Worm (Caenorhabditis elegans) whole organism, midembryonic: ENCODE results near the gene F22H10.6.

Source experiments
- cog-1 ChIP-seq: sonication (generic microtip); optimal IDR thresholded peaks from 2 replicates; lab custom pipeline; 2016; ENCODE audit warnings: missing genetic modification characterization, missing compliant biosample characterization
- flt-1 ChIP-seq: fragments of 200-800 bp; sonication (Bioruptor generic); IDR thresholded peaks from 2 replicates; pipeline ENCODE4 v1.3.6; 2022; ENCODE audit warnings: missing genetic modification characterization, missing compliant biosample characterization
- klf-2 ChIP-seq: fragments of 200-800 bp; sonication (Bioruptor generic); conservative IDR thresholded peaks from 2 replicates; pipeline ENCODE4 v1.3.6; 2022; ENCODE audit warnings: missing genetic modification reagents, missing genetic modification characterization, missing compliant biosample characterization
- med-1 ChIP-seq: sonication (generic microtip); optimal IDR thresholded peaks from 2 replicates; lab custom pipeline; 2017; ENCODE audit warnings: missing genetic modification characterization, mild to moderate bottlenecking, missing compliant biosample characterization, antibody characterized with exemption, missing genetic modification reagents; ENCODE audit not compliant: insufficient read depth
- ztf-23 ChIP-seq: fragments of 200-800 bp; sonication (Bioruptor generic); IDR thresholded peaks from 2 replicates; pipeline ENCODE4 v1.3.6; 2022; ENCODE audit warnings: missing genetic modification reagents, missing genetic modification characterization, missing compliant biosample characterization
- ztf-29 ChIP-seq: fragments of 200-800 bp; sonication (Bioruptor generic); IDR thresholded peaks from 2 replicates; pipeline ENCODE4 v1.3.6; 2022; ENCODE audit warnings: missing genetic modification reagents, missing genetic modification characterization, missing compliant biosample characterization

DNA sequence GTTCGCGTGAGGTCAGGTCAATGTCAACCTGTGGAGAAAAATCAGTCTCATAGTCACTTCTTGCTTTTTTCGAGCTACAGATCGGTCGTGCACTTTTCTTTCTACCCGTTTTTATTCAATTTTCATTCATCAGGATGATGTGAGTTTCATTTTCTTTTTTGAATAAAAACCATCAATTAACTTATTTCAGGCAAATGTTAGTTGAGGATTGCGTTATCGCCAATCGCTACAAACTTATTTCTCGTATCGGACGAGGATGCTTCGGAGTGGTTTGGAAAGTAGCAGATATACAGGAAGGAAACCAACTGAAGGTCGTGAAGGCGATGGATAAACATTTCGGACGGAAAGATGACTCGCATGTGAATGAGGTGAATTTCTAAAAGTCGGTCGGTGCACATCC lies 11.1 kb upstream of the F22H10.6 start, which contains the start of gene F22H10.1:
- TF ChIP-seq flt-1 (GFP tag; lab: Robert Waterston, UW) = no peak
- TF ChIP-seq cog-1 (tag; lab: Kevin White, UChicago) = no peak
- no peak for TF ChIP-seq ztf-23 (GFP tag; lab: Robert Waterston, UW)
- TF ChIP-seq klf-2 (GFP tag; lab: Robert Waterston, UW) = no peak
- no peak for TF ChIP-seq med-1
- TF ChIP-seq ztf-29 (GFP tag; lab: Robert Waterston, UW) = no peak
